Worm (Caenorhabditis elegans) whole organism, L1 larva: ENCODE data around the gene jmjd-1.2.

Source experiments
- elt-3 ChIP-seq, 6 experiments: fragments of 150-350 bp in 1 of 6; sonication (generic microtip); optimal IDR thresholded peaks; 2 replicates each; lab custom pipeline; 2017 to 2018; ENCODE audit warnings: missing biosample characterization in 6 of 6, missing genetic modification characterization in 6 of 6, inconsistent platforms in 1 of 6
- fkh-10 ChIP-seq: sonication (generic microtip); optimal IDR thresholded peaks from 2 replicates; lab custom pipeline; 2017; ENCODE audit warnings: missing biosample characterization, missing genetic modification reagents, missing genetic modification characterization
- mdl-1 ChIP-seq, 2 experiments: fragments of 150-350 bp; optimal IDR thresholded peaks; 2 replicates each; lab custom pipeline; 2014 to 2017; ENCODE audit warnings: missing biosample characterization in 2 of 2, missing genetic modification characterization in 2 of 2, inconsistent platforms in 1 of 2
- nhr-12 ChIP-seq: sonication (generic microtip); optimal IDR thresholded peaks from 2 replicates; lab custom pipeline; 2017; ENCODE audit warnings: missing biosample characterization, missing genetic modification characterization
- pag-3 ChIP-seq: sonication (generic microtip); optimal IDR thresholded peaks from 2 replicates; lab custom pipeline; 2017; ENCODE audit warnings: missing genetic modification characterization, mild to moderate bottlenecking, missing compliant biosample characterization, antibody characterized with exemption, borderline replicate concordance; ENCODE audit not compliant: insufficient read depth
- skn-1 ChIP-seq: fragments of 150-350 bp; optimal IDR thresholded peaks from 2 replicates; lab custom pipeline; 2014; ENCODE audit warnings: missing biosample characterization, missing genetic modification characterization
- ztf-11 ChIP-seq, 2 experiments: sonication (generic microtip); optimal IDR thresholded peaks; 2 replicates each; lab custom pipeline; 2016 to 2017; ENCODE audit warnings: missing genetic modification characterization in 2 of 2, missing biosample characterization in 1 of 2, missing compliant biosample characterization in 1 of 2

ce11 chrIV:4637840-4638239 is 23.0 kb upstream of the jmjd-1.2 start, which contains the start of gene F19C7.8:
- no peak for TF ChIP-seq pag-3
- TF ChIP-seq fkh-10 (GFP tag; lab: Kevin White, UChicago): no peak
- TF ChIP-seq ztf-11 (tag; optimal IDR thresholded peaks at IDR 0.05; lab: Kevin White, UChicago): no peak
- no peak for TF ChIP-seq mdl-1 (tag; optimal IDR thresholded peaks at IDR 0.05; lab: Kevin White, UChicago)
- no peak for TF ChIP-seq elt-3 (tag; optimal IDR thresholded peaks at IDR 0.05; lab: Kevin White, UChicago)
- TF ChIP-seq nhr-12: no peak
- TF ChIP-seq skn-1 (tag; lab: Kevin White, UChicago): no peak
